Worm (Caenorhabditis elegans) whole organism, young adult: ENCODE results near the gene C15F1.2.
A peak's percentile ranks its signal among the peaks of the same experiment; 100 is the strongest.
"Not testable (repeated sequence)": the region's sequence is repeated elsewhere in the genome, so short reads cannot be mapped to it uniquely, and the experiment has no call there.

ENCODE experiments used
- B0019.2 ChIP-seq: fragments of 200-800 bp; sonication (Bioruptor generic); conservative IDR thresholded peaks from 2 replicates; pipeline ENCODE4 v1.3.6; 2022; ENCODE audit warnings: missing genetic modification reagents, missing genetic modification characterization, missing compliant biosample characterization
- B0035.1 ChIP-seq: sonication (generic microtip); optimal IDR thresholded peaks from 2 replicates; lab custom pipeline; 2016; ENCODE audit warnings: missing genetic modification characterization, mild to moderate bottlenecking, missing compliant biosample characterization, missing genotype, missing genetic modification reagents
- B0261.1 ChIP-seq: sonication (generic microtip); optimal IDR thresholded peaks from 2 replicates; lab custom pipeline; 2016; ENCODE audit warnings: mild to moderate bottlenecking, missing genetic modification characterization, moderate library complexity, missing compliant biosample characterization
- F49E8.2 ChIP-seq: sonication (generic microtip); optimal IDR thresholded peaks from 3 replicates; lab custom pipeline; 2017; ENCODE audit warnings: missing genetic modification characterization, mild to moderate bottlenecking, missing compliant biosample characterization, antibody characterized with exemption, moderate library complexity; ENCODE audit not compliant: insufficient read depth
- T07F8.4 ChIP-seq: sonication (generic microtip); optimal IDR thresholded peaks from 2 replicates; lab custom pipeline; 2016; ENCODE audit warnings: mild to moderate bottlenecking, missing genetic modification characterization, moderate library complexity, missing compliant biosample characterization
- Y53G8AR.9 ChIP-seq: fragments of 200-800 bp; sonication (Bioruptor generic); conservative IDR thresholded peaks from 2 replicates; pipeline ENCODE4 v1.3.6; 2022; ENCODE audit warnings: missing genetic modification reagents, missing genetic modification characterization, missing compliant biosample characterization
- Y79H2A.3 ChIP-seq: fragments of 200-800 bp; sonication (Bioruptor generic); conservative IDR thresholded peaks from 2 replicates; pipeline ENCODE4 v1.3.6; 2022; ENCODE audit warnings: missing genetic modification reagents, missing genetic modification characterization, missing compliant biosample characterization
- Y95B8A.8 ChIP-seq: fragments of 200-800 bp; sonication (Bioruptor generic); IDR thresholded peaks from 2 replicates; pipeline ENCODE4 v1.3.6; 2022; ENCODE audit warnings: missing genetic modification reagents, missing genetic modification characterization, missing compliant biosample characterization
- aptf-2 ChIP-seq: fragments of 200-800 bp; sonication (Bioruptor generic); conservative IDR thresholded peaks from 2 replicates; pipeline ENCODE4 v1.3.6; 2022; ENCODE audit warnings: missing genetic modification reagents, missing genetic modification characterization, missing compliant biosample characterization
- aptf-3 ChIP-seq: fragments of 200-800 bp; sonication (Bioruptor generic); IDR thresholded peaks from 2 replicates; pipeline ENCODE4 v1.3.6; 2022; ENCODE audit warnings: missing genetic modification characterization, missing compliant biosample characterization
- athp-1 ChIP-seq: sonication (generic microtip); optimal IDR thresholded peaks from 2 replicates; lab custom pipeline; 2017; ENCODE audit warnings: mild to moderate bottlenecking, missing genetic modification characterization, missing compliant biosample characterization
- attf-3 ChIP-seq: fragments of 200-800 bp; sonication (Bioruptor generic); conservative IDR thresholded peaks from 2 replicates; pipeline ENCODE4 v1.3.6; 2022; ENCODE audit warnings: missing genetic modification reagents, missing genetic modification characterization, missing compliant biosample characterization
- attf-5 ChIP-seq: fragments of 200-800 bp; sonication (Bioruptor generic); optimal IDR thresholded peaks from 2 replicates; lab custom pipeline; 2018; ENCODE audit warnings: mild to moderate bottlenecking, missing genetic modification characterization, missing compliant biosample characterization
- bed-2 ChIP-seq: fragments of 200-800 bp; sonication (Bioruptor generic); IDR thresholded peaks from 2 replicates; pipeline ENCODE4 v1.3.6; 2022; ENCODE audit warnings: missing genetic modification reagents, missing genetic modification characterization, missing compliant biosample characterization
- cebp-1 ChIP-seq, 2 experiments: fragments of 200-800 bp in 1 of 2; sonication (Bioruptor generic) in 1 of 2; sonication (generic microtip) in 1 of 2; IDR thresholded peaks in 1 of 2; optimal IDR thresholded peaks in 1 of 2; 2 replicates each; pipeline versions ENCODE4 v1.3.6 to Lab custom; 2017 to 2022; ENCODE audit warnings: missing compliant biosample characterization in 2 of 2, missing genetic modification characterization in 2 of 2, mild to moderate bottlenecking in 1 of 2, missing genetic modification reagents in 1 of 2, moderate library complexity in 1 of 2
- ceh-100 ChIP-seq: fragments of 200-800 bp; sonication (Bioruptor generic); IDR thresholded peaks from 2 replicates; pipeline ENCODE4 v1.3.6; 2022; ENCODE audit warnings: missing genetic modification reagents, missing genetic modification characterization, missing compliant biosample characterization
- ceh-58 ChIP-seq: fragments of 200-800 bp; sonication (Bioruptor generic); IDR thresholded peaks from 2 replicates; pipeline ENCODE4 v1.3.6; 2022; ENCODE audit warnings: missing genetic modification characterization, missing compliant biosample characterization
- ceh-91 ChIP-seq: fragments of 200-800 bp; sonication (Bioruptor generic); IDR thresholded peaks from 2 replicates; pipeline ENCODE4 v1.3.6; 2022; ENCODE audit warnings: missing genetic modification reagents, missing genetic modification characterization, missing compliant biosample characterization
- chd-7 ChIP-seq: sonication (generic microtip); optimal IDR thresholded peaks from 2 replicates; lab custom pipeline; 2016; ENCODE audit warnings: mild to moderate bottlenecking, missing genetic modification characterization, moderate library complexity, missing compliant biosample characterization
- die-1 ChIP-seq: sonication (generic microtip); optimal IDR thresholded peaks from 2 replicates; lab custom pipeline; 2016; ENCODE audit warnings: missing genotype, mild to moderate bottlenecking, missing genetic modification characterization, missing compliant biosample characterization
- dox-1 ChIP-seq: fragments of 200-800 bp; sonication (Bioruptor generic); IDR thresholded peaks from 2 replicates; pipeline ENCODE4 v1.3.6; 2022; ENCODE audit warnings: missing genetic modification reagents, missing genetic modification characterization, missing compliant biosample characterization
- egl-44 ChIP-seq: fragments of 200-800 bp; sonication (Bioruptor generic); IDR thresholded peaks from 2 replicates; pipeline ENCODE4 v1.3.6; 2022; ENCODE audit warnings: missing genetic modification reagents, missing genetic modification characterization, missing compliant biosample characterization
- hmg-20 ChIP-seq: fragments of 200-800 bp; sonication (Bioruptor generic); IDR thresholded peaks from 2 replicates; pipeline ENCODE4 v1.3.6; 2022; ENCODE audit warnings: missing genetic modification reagents, missing genetic modification characterization, missing compliant biosample characterization
- hrde-1 ChIP-seq: sonication (generic microtip); optimal IDR thresholded peaks from 2 replicates; lab custom pipeline; 2016; ENCODE audit warnings: missing genetic modification characterization, mild to moderate bottlenecking, missing compliant biosample characterization, moderate library complexity, missing genotype, missing genetic modification reagents, borderline replicate concordance
- lin-26 ChIP-seq: fragments of 200-800 bp; sonication (Bioruptor generic); IDR thresholded peaks from 2 replicates; pipeline ENCODE4 v1.3.6; 2022; ENCODE audit warnings: missing genetic modification reagents, missing genetic modification characterization, missing compliant biosample characterization
- lsl-1 ChIP-seq: fragments of 200-800 bp; sonication (Bioruptor generic); optimal IDR thresholded peaks from 2 replicates; lab custom pipeline; 2018; ENCODE audit warnings: mild to moderate bottlenecking, missing genetic modification characterization, moderate library complexity, missing compliant biosample characterization
- madf-10 ChIP-seq: sonication (generic microtip); optimal IDR thresholded peaks from 2 replicates; lab custom pipeline; 2016; ENCODE audit warnings: mild to moderate bottlenecking, missing genetic modification characterization, missing compliant biosample characterization
- madf-8 ChIP-seq: fragments of 200-800 bp; sonication (Bioruptor generic); conservative IDR thresholded peaks from 2 replicates; pipeline ENCODE4 v1.3.6; 2022; ENCODE audit warnings: missing genetic modification reagents, missing genetic modification characterization, missing compliant biosample characterization
- mcd-1 ChIP-seq: fragments of 200-800 bp; sonication (Bioruptor generic); IDR thresholded peaks from 2 replicates; pipeline ENCODE4 v1.3.6; 2022; ENCODE audit warnings: missing genetic modification reagents, missing genetic modification characterization, missing compliant biosample characterization
- mxl-1 ChIP-seq: sonication (generic microtip); optimal IDR thresholded peaks from 2 replicates; lab custom pipeline; 2016; ENCODE audit warnings: missing genetic modification characterization, missing compliant biosample characterization
- nfyb-1 ChIP-seq: fragments of 200-800 bp; sonication (Bioruptor generic); IDR thresholded peaks from 2 replicates; pipeline ENCODE4 v1.3.6; 2022; ENCODE audit warnings: missing genetic modification reagents, missing genetic modification characterization, missing compliant biosample characterization
- nhr-90 ChIP-seq: sonication (generic microtip); optimal IDR thresholded peaks from 2 replicates; lab custom pipeline; 2016; ENCODE audit warnings: missing genotype, mild to moderate bottlenecking, missing genetic modification characterization, missing compliant biosample characterization
- rcor-1 ChIP-seq: fragments of 200-800 bp; sonication (Bioruptor generic); IDR thresholded peaks from 2 replicates; pipeline ENCODE4 v1.3.6; 2022; ENCODE audit warnings: missing genetic modification reagents, missing genetic modification characterization, missing compliant biosample characterization
- rec-8 ChIP-seq, 2 experiments: sonication (generic microtip); optimal IDR thresholded peaks; 2 replicates each; lab custom pipeline; 2016; ENCODE audit warnings: mild to moderate bottlenecking in 2 of 2, missing genetic modification characterization in 2 of 2, missing genetic modification reagents in 2 of 2, missing genotype in 2 of 2, missing biosample characterization in 1 of 2, missing compliant biosample characterization in 1 of 2, moderate library complexity in 1 of 2
- repo-1 ChIP-seq: sonication (generic microtip); optimal IDR thresholded peaks from 2 replicates; lab custom pipeline; 2017; ENCODE audit warnings: mild to moderate bottlenecking, missing genetic modification characterization, missing compliant biosample characterization
- rpc-1 ChIP-seq, 2 experiments: fragments of 150-350 bp in 1 of 2; sonication (generic microtip) in 1 of 2; optimal IDR thresholded peaks; 2 replicates each; lab custom pipeline; 2014 to 2018; ENCODE audit warnings: missing biosample characterization in 1 of 2, missing genetic modification characterization in 1 of 2, missing genetic modification reagents in 1 of 2, missing genotype in 1 of 2
- sdz-38 ChIP-seq: sonication (generic microtip); optimal IDR thresholded peaks from 2 replicates; lab custom pipeline; 2016; ENCODE audit warnings: missing genotype, missing genetic modification characterization, missing compliant biosample characterization
- snpc-1.3 ChIP-seq: sonication (generic microtip); optimal IDR thresholded peaks from 2 replicates; lab custom pipeline; 2017; ENCODE audit warnings: missing genetic modification characterization, mild to moderate bottlenecking, missing compliant biosample characterization, antibody characterized with exemption, moderate library complexity, missing genotype, missing genetic modification reagents; ENCODE audit not compliant: insufficient read depth
- snpc-4 ChIP-seq, 5 experiments: fragments of 150-350 bp in 1 of 5; sonication (generic microtip) in 4 of 5; optimal IDR thresholded peaks; 2 replicates each; lab custom pipeline; 2014 to 2018; ENCODE audit warnings: missing genetic modification characterization in 5 of 5, missing biosample characterization in 3 of 5, antibody characterized with exemption in 2 of 5, mild to moderate bottlenecking in 2 of 5, missing compliant biosample characterization in 2 of 5, missing genotype in 2 of 5, moderate library complexity in 2 of 5, missing genetic modification reagents in 1 of 5
- somi-1 ChIP-seq: fragments of 200-800 bp; sonication (Bioruptor generic); optimal IDR thresholded peaks from 2 replicates; lab custom pipeline; 2018; ENCODE audit warnings: mild to moderate bottlenecking, missing genetic modification characterization, missing compliant biosample characterization
- sptf-2 ChIP-seq: fragments of 200-800 bp; sonication (Bioruptor generic); optimal IDR thresholded peaks from 2 replicates; lab custom pipeline; 2018; ENCODE audit warnings: mild to moderate bottlenecking, missing genetic modification characterization, missing compliant biosample characterization
- tbp1 ChIP-seq: fragments of 200-800 bp; sonication (Bioruptor generic); optimal IDR thresholded peaks from 2 replicates; lab custom pipeline; 2018; ENCODE audit warnings: mild to moderate bottlenecking, missing genetic modification characterization, missing compliant biosample characterization
- ztf-26 ChIP-seq: sonication (generic microtip); optimal IDR thresholded peaks from 2 replicates; lab custom pipeline; 2017; ENCODE audit warnings: missing genetic modification characterization, missing compliant biosample characterization
- ztf-28 ChIP-seq: fragments of 200-800 bp; sonication (Bioruptor generic); IDR thresholded peaks from 2 replicates; pipeline ENCODE4 v1.3.6; 2022; ENCODE audit warnings: missing genetic modification reagents, missing genetic modification characterization, missing compliant biosample characterization
- ztf-6 ChIP-seq: fragments of 200-800 bp; sonication (Bioruptor generic); IDR thresholded peaks from 2 replicates; pipeline ENCODE4 v1.3.6; 2022; ENCODE audit warnings: missing genetic modification reagents, missing genetic modification characterization, missing compliant biosample characterization

Gene C15F1.2

DNA sequence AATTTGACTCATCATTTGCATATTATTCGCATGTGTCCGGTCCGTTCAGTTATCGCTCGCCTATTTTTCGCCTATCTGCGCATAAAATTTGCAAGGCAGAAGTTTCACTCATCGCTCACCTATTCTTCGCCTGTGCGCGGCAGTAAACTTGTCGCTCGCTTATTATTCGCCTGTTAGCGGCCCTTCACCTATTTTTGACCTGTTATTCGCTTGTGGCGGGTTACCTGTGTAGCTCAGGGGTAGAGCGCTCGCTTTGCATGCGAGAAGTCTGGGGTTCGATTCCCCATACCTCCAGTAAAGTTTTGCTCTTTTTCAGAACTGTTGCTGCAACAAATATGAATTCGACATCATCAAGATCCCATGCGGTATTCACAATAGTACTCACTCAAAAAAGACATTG is 21.7 kb downstream of the C15F1.2 start (continued):
- TF ChIP-seq snpc-1.3 (peak; percentile 15), lin-26 (GFP tag; lab: Robert Waterston, UW) (peak; percentile 98), repo-1 (tag; lab: Kevin White, UChicago) (peak; percentile 54), madf-8 (GFP tag; lab: Robert Waterston, UW) (peak; percentile 48), egl-44 (GFP tag; lab: Robert Waterston, UW) (peak; percentile 94), T07F8.4 (tag; lab: Kevin White, UChicago) (peak; percentile 28), chd-7 (tag; lab: Kevin White, UChicago) (peak; percentile 49), F49E8.2 (peak; percentile 21), attf-3 (GFP tag; lab: Robert Waterston, UW) (peak; percentile 72), bed-2 (GFP tag; lab: Robert Waterston, UW) (0 out of 2 replicates have a peak, but pooled peaks have one; percentile 39), ceh-91 (GFP tag; lab: Robert Waterston, UW) (0 out of 2 replicates have a peak, but pooled peaks have one; percentile 18), attf-5 (GFP tag; lab: Kevin White, UChicago) (peak; percentile 66), somi-1 (GFP tag; lab: Kevin White, UChicago) (peak; percentile 69), athp-1 (tag; lab: Kevin White, UChicago) (peak; percentile 63), dox-1 (peak; percentile 86), B0261.1 (tag; lab: Kevin White, UChicago) (peak; percentile 87), ceh-58 (GFP tag; lab: Robert Waterston, UW) (peak; percentile 52; the same call in 1 of the 2 replicates), madf-10 (tag; lab: Kevin White, UChicago) (peak; percentile 27), die-1 (tag; lab: Kevin White, UChicago) (peak; percentile 91), rpc-1 (optimal IDR thresholded peaks at IDR 0.05; lab: Kevin White, UChicago) (peak; percentile 58), rpc-1 (tag; optimal IDR thresholded peaks at IDR 0.05; lab: Kevin White, UChicago) (peak; percentile 84), lsl-1 (peak; percentile 50), B0035.1 (tag; lab: Kevin White, UChicago) (peak; percentile 16), Y79H2A.3 (GFP tag; lab: Robert Waterston, UW) (peak; percentile 78), ceh-100 (GFP tag; lab: Robert Waterston, UW) (peak; percentile 73), mxl-1 (tag; lab: Kevin White, UChicago) (peak; percentile 50), aptf-2 (GFP tag; lab: Robert Waterston, UW) (peak; percentile 60; the same call in 1 of the 2 replicates), B0019.2 (GFP tag; lab: Robert Waterston, UW) (peak; percentile 43), hmg-20 (GFP tag; lab: Robert Waterston, UW) (peak; percentile 64), nhr-90 (tag; lab: Kevin White, UChicago) (peak; percentile 86), sptf-2 (GFP tag; lab: Kevin White, UChicago) (peak; percentile 54), ztf-26 (tag; lab: Kevin White, UChicago) (peak; percentile 18), Y95B8A.8 (GFP tag; lab: Robert Waterston, UW) (peak; percentile 78; the same call in 1 of the 2 replicates), sdz-38 (tag; lab: Kevin White, UChicago) (peak; percentile 2), Y53G8AR.9 (GFP tag; lab: Robert Waterston, UW) (0 out of 2 replicates have a peak, but pooled peaks have one; percentile 30), rcor-1 (GFP tag; lab: Robert Waterston, UW) (peak; percentile 50), aptf-3 (peak; percentile 97), nfyb-1 (peak; percentile 78), ztf-6 (GFP tag; lab: Robert Waterston, UW) (0 out of 2 replicates have a peak, but pooled peaks have one; percentile 60), cebp-1 (tag; optimal IDR thresholded peaks at IDR 0.05; lab: Kevin White, UChicago) (peak; percentile 66), rec-8 (tag; optimal IDR thresholded peaks at IDR 0.05; lab: Kevin White, UChicago) (peak in 1 of 2 experiments; percentile 68), tbp1 (peak; percentile 98), snpc-4 (GFP tag; optimal IDR thresholded peaks at IDR 0.05; lab: Kevin White, UChicago) (peak; percentile 6), snpc-4 (tag; optimal IDR thresholded peaks at IDR 0.05; lab: Kevin White, UChicago) (peak in 2 of 4 experiments; percentile 28 to 56), mcd-1 (GFP tag; lab: Robert Waterston, UW) (peak; percentile 64; the same call in 1 of the 2 replicates), ztf-28 (GFP tag; lab: Robert Waterston, UW) (peak; percentile 85), hrde-1 (tag; lab: Kevin White, UChicago) (peak; percentile 38)
- not testable (repeated sequence) for TF ChIP-seq cebp-1 (GFP tag; IDR thresholded peaks at IDR 0.05; lab: Robert Waterston, UW)
